Worm (Caenorhabditis elegans) whole organism, early embryonic: ENCODE measurements around the gene Y47G7B.2.
"Not testable (repeated sequence)": the region's sequence is repeated elsewhere in the genome, so short reads cannot be mapped to it uniquely, and the experiment has no call there.

Experiments used
- B0310.2 ChIP-seq: sonication (generic microtip); optimal IDR thresholded peaks from 2 replicates; lab custom pipeline; 2016; ENCODE audit warnings: mild to moderate bottlenecking, missing genetic modification characterization, missing compliant biosample characterization
- F13C5.2 ChIP-seq: sonication (generic microtip); optimal IDR thresholded peaks from 2 replicates; lab custom pipeline; 2017; ENCODE audit warnings: mild to moderate bottlenecking, missing genetic modification characterization, inconsistent platforms, missing compliant biosample characterization
- aly-1 ChIP-seq: sonication (generic microtip); optimal IDR thresholded peaks from 2 replicates; lab custom pipeline; 2016; ENCODE audit warnings: missing genetic modification characterization, missing compliant biosample characterization
- ama-1 ChIP-seq: fragments of 150-350 bp; optimal IDR thresholded peaks from 2 replicates; lab custom pipeline; 2014
- ceh-13 ChIP-seq: fragments of 200-800 bp; sonication (Bioruptor generic); optimal IDR thresholded peaks from 2 replicates; lab custom pipeline; 2018; ENCODE audit warnings: mild to moderate bottlenecking, missing genetic modification characterization, missing compliant biosample characterization
- ceh-36 ChIP-seq: sonication (generic microtip); optimal IDR thresholded peaks from 2 replicates; lab custom pipeline; 2016; ENCODE audit warnings: missing genetic modification characterization, inconsistent platforms, missing compliant biosample characterization
- ets-7 ChIP-seq: sonication (generic microtip); optimal IDR thresholded peaks from 2 replicates; lab custom pipeline; 2016; ENCODE audit warnings: missing genotype, missing genetic modification characterization, missing compliant biosample characterization
- flt-1 ChIP-seq: fragments of 200-800 bp; sonication (Bioruptor generic); IDR thresholded peaks from 2 replicates; pipeline ENCODE4 v1.3.6; 2022; ENCODE audit warnings: missing genetic modification characterization, missing compliant biosample characterization
- hmbx-1 ChIP-seq: sonication (generic microtip); optimal IDR thresholded peaks from 2 replicates; lab custom pipeline; 2016; ENCODE audit warnings: mild to moderate bottlenecking, missing genetic modification characterization, missing compliant biosample characterization
- hmg-4 ChIP-seq: fragments of 200-800 bp; sonication (Bioruptor generic); optimal IDR thresholded peaks from 2 replicates; lab custom pipeline; 2018; ENCODE audit warnings: mild to moderate bottlenecking, missing genetic modification characterization, missing compliant biosample characterization
- hnd-1 ChIP-seq: sonication (generic microtip); optimal IDR thresholded peaks from 2 replicates; lab custom pipeline; 2016; ENCODE audit warnings: missing genetic modification characterization, missing compliant biosample characterization
- pes-1 ChIP-seq: fragments of 200-800 bp; sonication (Bioruptor generic); IDR thresholded peaks from 2 replicates; pipeline ENCODE4 v1.3.6; 2022; ENCODE audit warnings: missing genetic modification reagents, missing genetic modification characterization, missing compliant biosample characterization
- scrt-1 ChIP-seq: fragments of 200-800 bp; sonication (Bioruptor generic); IDR thresholded peaks from 2 replicates; pipeline ENCODE4 v1.3.6; 2022; ENCODE audit warnings: missing genetic modification characterization, missing compliant biosample characterization
- sea-1 ChIP-seq: fragments of 200-800 bp; sonication (Bioruptor generic); conservative IDR thresholded peaks from 2 replicates; pipeline ENCODE4 v1.3.6; 2022; ENCODE audit warnings: missing genetic modification characterization, missing compliant biosample characterization
- tbx-11 ChIP-seq: fragments of 200-800 bp; sonication (Bioruptor generic); IDR thresholded peaks from 2 replicates; pipeline ENCODE4 v1.3.6; 2022; ENCODE audit warnings: missing genetic modification characterization, missing compliant biosample characterization
- tbx-37 ChIP-seq: fragments of 200-800 bp; sonication (Bioruptor generic); conservative IDR thresholded peaks from 2 replicates; pipeline ENCODE4 v1.3.6; 2022; ENCODE audit warnings: missing genetic modification reagents, missing genetic modification characterization, missing compliant biosample characterization
- tra-4 ChIP-seq: sonication (generic microtip); optimal IDR thresholded peaks from 2 replicates; lab custom pipeline; 2017; ENCODE audit warnings: missing genetic modification characterization, missing compliant biosample characterization

The Y47G7B.2 gene

DNA sequence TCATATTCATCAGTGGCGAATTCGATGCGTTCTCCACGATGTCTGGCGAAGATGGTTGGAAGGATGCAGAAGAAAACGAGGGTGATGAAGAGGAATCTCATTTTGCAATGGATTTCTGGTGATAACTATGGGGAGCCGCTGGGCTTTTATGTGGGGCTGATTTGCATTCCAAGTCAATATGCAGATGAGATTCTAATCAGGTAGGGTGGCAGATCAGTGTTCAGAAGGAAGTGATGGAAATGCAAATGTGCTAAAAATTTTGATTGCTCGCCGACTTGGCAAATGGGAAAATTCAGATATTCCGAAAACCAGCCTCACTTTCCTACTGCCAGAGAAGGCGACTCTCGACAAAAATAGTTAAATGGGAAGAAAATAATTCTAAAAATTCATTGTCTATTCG is 17.7 kb downstream of the Y47G7B.2 start, which contains the start of gene nspf-3:
nspf-3 (minus strand) TSS at position 101 of the 400 bp plus-strand sequence.
- TF ChIP-seq B0310.2 (no peak), scrt-1 (no peak), F13C5.2 (tag; lab: Kevin White, UChicago) (no peak), ets-7 (tag; lab: Kevin White, UChicago) (no peak), ama-1 (no peak), ceh-36 (no peak), ceh-13 (GFP tag; lab: Kevin White, UChicago) (no peak), hmbx-1 (tag; lab: Kevin White, UChicago) (no peak), pes-1 (no peak)

DNA sequence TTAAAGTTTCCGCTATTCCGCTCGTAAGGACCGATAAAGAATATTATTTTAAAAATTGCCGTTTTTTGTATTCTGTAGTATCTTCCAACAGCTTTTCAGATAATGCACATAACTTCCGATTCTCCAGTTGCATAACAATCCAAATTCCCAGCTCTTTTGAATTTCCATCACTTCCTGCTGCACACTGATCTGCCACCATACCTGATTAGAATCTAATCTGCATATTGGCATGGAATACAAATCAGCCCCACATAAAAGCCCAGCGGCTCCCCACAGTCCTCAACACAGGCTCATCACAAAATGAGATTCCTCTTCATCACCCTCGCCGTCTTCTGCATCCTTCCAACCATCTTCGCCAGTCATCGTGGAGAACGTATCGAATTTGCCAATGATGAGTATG is 19.2 kb downstream of the Y47G7B.2 start, which contains the start of gene nspf-2:
nspf-2 (plus strand) TSS at position 301 of the 400 bp plus-strand sequence.
- not testable (repeated sequence) for TF ChIP-seq scrt-1; F13C5.2 (tag; lab: Kevin White, UChicago); tbx-11 (GFP tag; lab: Robert Waterston, UW)

DNA sequence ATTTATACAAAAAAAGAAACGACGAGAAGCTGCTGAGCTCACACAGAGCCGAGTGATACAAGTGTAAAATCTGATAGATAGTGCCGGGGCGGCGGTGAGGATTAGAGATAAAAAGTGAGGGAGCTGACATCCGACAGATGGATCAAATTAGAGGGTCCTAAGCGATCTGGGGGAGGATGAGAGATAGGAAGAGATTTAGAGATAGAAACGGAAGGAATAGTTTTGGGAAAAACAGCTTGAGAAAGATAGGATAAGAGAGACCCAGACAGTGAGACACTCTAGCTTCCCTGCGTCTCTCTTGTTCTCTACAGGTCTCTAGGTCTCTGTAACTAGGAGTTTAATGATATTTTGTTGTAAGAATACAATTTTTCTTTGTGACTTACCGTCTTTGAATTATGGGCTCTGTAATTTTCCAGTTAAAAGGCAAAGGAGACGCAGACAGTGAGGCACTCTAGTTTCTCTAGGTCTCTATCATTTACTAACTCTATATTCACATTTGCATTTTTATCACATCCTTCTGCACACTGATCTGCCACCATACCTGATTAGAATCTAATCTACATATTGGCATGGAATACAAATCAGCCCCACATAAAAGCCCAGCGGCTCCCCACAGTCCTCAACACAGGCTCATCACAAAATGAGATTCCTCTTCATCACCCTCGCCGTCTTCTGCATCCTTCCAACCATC is 20.7 kb downstream of the Y47G7B.2 start, which contains the start of the genes sup-9 and nspf-1:
sup-9 (minus strand) TSS at position 43 of the 691 bp plus-strand sequence.
nspf-1 (plus strand) TSS at position 641 of the 691 bp plus-strand sequence.
- TF ChIP-seq hmbx-1 (tag; lab: Kevin White, UChicago) (no peak), ets-7 (tag; lab: Kevin White, UChicago) (no peak), sea-1 (GFP tag; lab: Robert Waterston, UW) (no peak), ceh-36 (no peak), ama-1 (no peak), tbx-11 (GFP tag; lab: Robert Waterston, UW) (no peak)

DNA sequence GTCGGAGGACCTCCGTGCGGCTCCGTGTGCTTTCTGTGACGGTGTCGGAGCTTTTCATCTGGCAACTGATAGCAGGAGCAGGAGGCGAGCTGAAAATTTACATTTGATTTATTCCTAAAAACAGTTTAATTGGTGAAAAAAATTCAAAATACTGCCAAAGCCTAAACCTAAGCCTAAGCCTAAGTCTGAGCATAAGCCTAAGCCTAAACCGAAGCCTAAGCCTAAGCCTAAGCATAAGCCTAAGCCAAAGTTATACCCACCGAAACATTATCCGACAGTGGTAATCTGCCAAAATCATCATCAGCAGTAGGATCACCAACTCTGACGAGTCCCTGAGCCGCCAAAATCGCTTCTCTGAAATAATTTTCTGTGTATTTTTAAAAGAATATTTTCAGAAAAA is 23.0 kb downstream of the Y47G7B.2 start:
- no peak for TF ChIP-seq sea-1 (GFP tag; lab: Robert Waterston, UW)
- TF ChIP-seq ets-7 (tag; lab: Kevin White, UChicago) = no peak
- TF ChIP-seq F13C5.2 (tag; lab: Kevin White, UChicago) = no peak
- no peak for TF ChIP-seq tbx-11 (GFP tag; lab: Robert Waterston, UW)
- TF ChIP-seq aly-1 (tag; lab: Kevin White, UChicago) = no peak
- no peak for TF ChIP-seq scrt-1
- TF ChIP-seq B0310.2 = no peak
- TF ChIP-seq pes-1 = no peak
- TF ChIP-seq hnd-1 (tag; lab: Kevin White, UChicago) = no peak
- no peak for TF ChIP-seq hmbx-1 (tag; lab: Kevin White, UChicago)
- no peak for TF ChIP-seq ceh-36

DNA sequence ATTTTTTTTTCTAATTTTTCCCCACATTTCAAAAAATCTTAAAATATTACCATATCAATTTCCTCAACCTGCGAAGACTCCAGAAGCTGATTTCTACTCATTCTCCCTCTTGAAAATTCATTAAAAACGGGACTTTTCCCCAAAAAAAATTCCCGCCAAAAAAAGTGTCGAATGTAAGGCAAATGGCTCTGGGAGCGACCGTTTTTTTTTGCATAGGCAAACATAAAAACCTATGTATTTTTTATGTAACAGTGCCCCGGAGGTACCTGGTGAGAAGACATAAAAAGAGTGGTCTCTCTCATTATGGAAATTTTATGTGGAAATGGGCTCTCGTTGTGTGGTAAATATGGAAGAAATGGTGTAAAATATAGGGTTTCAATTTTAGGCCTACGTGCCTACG is 23.6 kb downstream of the Y47G7B.2 start, which contains the start of gene ceh-87:
ceh-87 (minus strand) TSS at position 101 of the 400 bp plus-strand sequence.
- TF ChIP-seq hmg-4 (GFP tag; lab: Kevin White, UChicago) (no peak), ets-7 (tag; lab: Kevin White, UChicago) (no peak), tra-4 (tag; lab: Kevin White, UChicago) (no peak), pes-1 (no peak), aly-1 (tag; lab: Kevin White, UChicago) (no peak), B0310.2 (no peak), ceh-13 (GFP tag; lab: Kevin White, UChicago) (no peak), sea-1 (GFP tag; lab: Robert Waterston, UW) (no peak)

DNA sequence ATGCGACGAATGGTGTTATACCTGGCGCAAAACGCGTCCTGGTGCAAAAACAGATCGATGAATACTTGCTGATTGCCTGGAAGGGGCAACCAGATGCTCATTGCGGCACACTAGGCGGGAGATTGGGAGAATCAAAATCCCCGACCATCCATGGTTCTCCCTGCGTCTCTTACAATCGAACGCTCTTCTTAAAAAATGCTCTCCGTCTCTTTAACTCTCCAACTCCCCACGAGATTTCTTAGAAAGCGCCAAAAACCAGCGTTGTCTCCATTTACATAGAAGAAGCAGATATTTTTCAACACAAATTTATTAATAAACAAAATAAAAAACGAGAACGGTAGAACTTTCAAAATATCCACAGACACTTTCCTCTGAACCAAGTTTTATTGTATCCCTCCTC is 26.7 kb downstream of the Y47G7B.2 start, which contains the start of gene F34D6.1:
F34D6.1 (minus strand) TSS at position 101 of the 400 bp plus-strand sequence.
- TF ChIP-seq hmbx-1 (tag; lab: Kevin White, UChicago) = no peak
- TF ChIP-seq flt-1 (GFP tag; lab: Robert Waterston, UW) = no peak
- no peak for TF ChIP-seq B0310.2

DNA sequence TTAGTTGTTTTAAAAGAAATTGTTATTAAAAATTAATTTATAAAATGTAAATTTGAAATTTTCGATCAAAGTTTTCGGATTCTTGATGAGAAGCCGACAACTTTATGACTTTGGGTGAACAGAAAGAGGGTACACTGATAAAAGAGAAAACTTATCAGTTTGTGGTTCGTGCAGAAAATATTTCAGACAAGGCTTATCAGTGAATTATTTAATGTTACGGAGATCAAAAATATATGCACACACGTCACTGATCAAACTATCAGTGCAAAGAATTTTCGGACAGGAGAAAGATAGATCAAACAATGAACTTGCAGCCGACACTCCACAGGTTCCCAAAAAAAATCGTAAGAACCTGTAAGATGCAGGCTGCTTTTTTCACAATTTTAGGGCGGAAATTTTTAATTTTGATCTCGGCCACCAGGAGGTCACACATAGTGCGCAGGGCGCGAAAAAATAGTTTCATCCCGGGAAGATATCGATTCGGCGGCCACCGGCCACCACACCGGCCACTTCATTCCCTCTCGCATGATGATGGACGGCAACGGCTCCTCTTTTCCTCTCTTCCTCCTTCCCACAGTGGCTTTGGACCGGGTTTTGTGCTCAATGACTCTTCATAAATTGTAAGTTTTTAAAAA is 30.2 kb downstream of the Y47G7B.2 start, which contains the start of gene F22E5.17:
F22E5.17 (plus strand) TSS at position 508 of the 635 bp plus-strand sequence.
- no peak for TF ChIP-seq sea-1 (GFP tag; lab: Robert Waterston, UW)
- no peak for TF ChIP-seq ceh-13 (GFP tag; lab: Kevin White, UChicago)
- no peak for TF ChIP-seq ama-1
- TF ChIP-seq ceh-36 = no peak
- TF ChIP-seq tbx-37 (GFP tag; lab: Robert Waterston, UW) = no peak
- TF ChIP-seq aly-1 (tag; lab: Kevin White, UChicago) = no peak
- TF ChIP-seq pes-1 = no peak
- TF ChIP-seq hmg-4 (GFP tag; lab: Kevin White, UChicago) = no peak

DNA sequence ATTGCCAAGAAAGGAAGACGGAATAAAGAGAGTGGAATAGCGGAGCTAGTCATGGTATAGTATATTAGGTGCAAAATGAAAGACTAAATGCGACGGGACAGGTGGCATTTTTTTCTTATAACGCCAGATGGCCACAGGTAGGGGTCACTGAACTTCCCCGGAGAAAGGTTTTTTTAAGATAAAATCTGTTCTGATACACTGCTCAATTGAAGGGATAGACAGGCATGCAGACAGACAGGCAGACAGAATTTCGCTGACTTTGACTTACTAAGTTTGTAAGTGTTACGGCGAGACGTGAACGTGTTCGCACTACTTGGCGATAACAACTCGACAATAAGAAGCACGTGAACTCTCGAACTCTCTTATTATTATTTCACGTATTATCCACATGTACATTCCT is 34.3 kb downstream of the Y47G7B.2 start, which contains the start of the genes F22E5.20 and F22E5.1:
F22E5.20 (minus strand) TSS at position 101 of the 400 bp plus-strand sequence.
F22E5.1 (plus strand) TSS at position 242 of the 400 bp plus-strand sequence.
- TF ChIP-seq pes-1; tbx-11 (GFP tag; lab: Robert Waterston, UW); scrt-1: not testable (repeated sequence)
